Fruit fly (Drosophila melanogaster): ENCODE measurements around the gene CG14710.

The CG14710 gene

DNA sequence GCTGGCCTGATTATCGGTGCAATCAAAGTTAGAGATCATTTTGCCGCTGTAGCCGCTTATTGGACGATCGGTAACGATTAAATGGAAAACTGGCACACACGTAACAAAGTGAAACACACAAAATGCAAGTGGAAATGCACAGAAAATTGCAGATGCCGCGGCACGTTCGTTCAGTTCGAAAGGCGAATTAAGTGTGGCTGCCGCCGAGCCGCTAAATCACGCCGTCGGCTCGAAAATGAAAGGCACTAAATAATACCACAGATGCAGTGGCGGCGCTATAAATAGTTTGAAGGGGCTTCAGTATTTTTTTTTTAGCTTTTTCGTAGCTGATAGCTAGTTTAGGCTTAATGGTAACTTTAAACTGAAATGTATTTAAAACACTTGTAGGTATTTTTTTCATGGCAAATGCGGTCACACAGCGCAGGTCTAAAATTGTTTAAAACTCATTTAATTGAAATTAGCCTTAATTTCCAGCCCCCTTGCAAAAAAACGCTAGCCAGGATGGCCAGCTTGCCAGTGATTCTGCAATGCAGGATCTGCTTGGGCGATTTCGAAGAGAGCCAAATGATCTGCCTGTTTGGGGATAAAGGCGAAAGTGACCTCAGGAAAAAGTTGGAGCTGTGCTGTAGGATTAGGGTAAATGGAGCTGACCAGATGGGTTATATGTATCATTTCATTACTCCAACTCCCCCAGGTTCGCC is at the start of gene CG14710, which contains the start of gene Jupiter (continued):
- TF ChIP-seq dmrt99B (tag; optimal IDR thresholded peaks at IDR 0.05) (no peak), tx (GFP tag; optimal IDR thresholded peaks at IDR 0.05) (peak; percentile 84), CG12155 (GFP tag; optimal IDR thresholded peaks at IDR 0.05) (peak; percentile 72), CTCF (GFP tag; optimal IDR thresholded peaks at IDR 0.05) (peak; percentile 43), Sox102F (GFP tag; optimal IDR thresholded peaks at IDR 0.05) (peak; percentile 38), zf30C (GFP tag; optimal IDR thresholded peaks at IDR 0.05) (peak; percentile 13), crol (GFP tag; IDR thresholded peaks at IDR 0.05) (no peak), Spps (tag; optimal IDR thresholded peaks at IDR 0.05) (no peak), BtbVII (GFP tag; optimal IDR thresholded peaks at IDR 0.05) (no peak), CG43689 (GFP tag; IDR thresholded peaks at IDR 0.05) (no peak), CG7357 (GFP tag; IDR thresholded peaks at IDR 0.05) (peak; percentile 46; the same call in 1 of the 3 replicates), CG4328 (GFP tag; optimal IDR thresholded peaks at IDR 0.05) (peak; percentile 1), Drgx (GFP tag; IDR thresholded peaks at IDR 0.05) (peak; percentile 5; the same call in 1 of the 2 replicates), dati (GFP tag; IDR thresholded peaks at IDR 0.05) (no peak), Blimp-1 (GFP tag; optimal IDR thresholded peaks at IDR 0.05) (peak; percentile 49), CG3163 (GFP tag; optimal IDR thresholded peaks at IDR 0.05) (peak; percentile 50), pho (GFP tag; optimal IDR thresholded peaks at IDR 0.05) (peak; percentile 78), pb (GFP tag; optimal IDR thresholded peaks at IDR 0.05) (no peak), sna (GFP tag; IDR thresholded peaks at IDR 0.05; ENCODE audit: partially characterized antibody) (no peak), ci (GFP tag; IDR thresholded peaks at IDR 0.05) (peak; percentile 77), CG10565 (GFP tag; optimal IDR thresholded peaks at IDR 0.05) (no peak), CG6813 (GFP tag; optimal IDR thresholded peaks at IDR 0.05) (no peak), CG10654 (GFP tag; optimal IDR thresholded peaks at IDR 0.05) (peak; percentile 68), slbo (GFP tag; IDR thresholded peaks at IDR 0.05) (peak; percentile 92), hbn (GFP tag; IDR thresholded peaks at IDR 0.05; ENCODE audit: partially characterized antibody) (no peak), luna (GFP tag; optimal IDR thresholded peaks at IDR 0.05) (no peak), dan (GFP tag; IDR thresholded peaks at IDR 0.05) (no peak), psq (GFP tag; optimal IDR thresholded peaks at IDR 0.05) (no peak), CG8478 (optimal IDR thresholded peaks at IDR 0.05) (no peak), Hr78 (GFP tag; optimal IDR thresholded peaks at IDR 0.05) (no peak), B-H2 (GFP tag; optimal IDR thresholded peaks at IDR 0.05) (peak; percentile 79), gsb-n (tag; optimal IDR thresholded peaks at IDR 0.05) (no peak), cwo (GFP tag; optimal IDR thresholded peaks at IDR 0.05) (no peak), Side (GFP tag; optimal IDR thresholded peaks at IDR 0.05) (peak; percentile 53), Meics (GFP tag; optimal IDR thresholded peaks at IDR 0.05) (peak; percentile 43), Myb (GFP tag; optimal IDR thresholded peaks at IDR 0.05) (peak; percentile 88), fd102C (GFP tag; optimal IDR thresholded peaks at IDR 0.05) (no peak), CG9797 (GFP tag; optimal IDR thresholded peaks at IDR 0.05) (peak; percentile 100), trem (tag; optimal IDR thresholded peaks at IDR 0.05) (peak; percentile 73), nau (GFP tag; optimal IDR thresholded peaks at IDR 0.05) (no peak), pros (GFP tag; optimal IDR thresholded peaks at IDR 0.05) (no peak), run (tag; optimal IDR thresholded peaks at IDR 0.05) (no peak), ap (GFP tag; IDR thresholded peaks at IDR 0.05) (0 out of 2 replicates have a peak, but pooled peaks have one; percentile 27), CG17612 (GFP tag; IDR thresholded peaks at IDR 0.05) (no peak), fu2 (GFP tag; optimal IDR thresholded peaks at IDR 0.05) (peak; percentile 81), CG8924 (tag; optimal IDR thresholded peaks at IDR 0.05) (peak; percentile 69), CG5953 (GFP tag; IDR thresholded peaks at IDR 0.05) (no peak), CG10431 (GFP tag; optimal IDR thresholded peaks at IDR 0.05) (peak; percentile 31), CG8089 (GFP tag; optimal IDR thresholded peaks at IDR 0.05) (peak; percentile 77), schlank (tag; optimal IDR thresholded peaks at IDR 0.05) (peak; percentile 28)
